Worm (Caenorhabditis elegans): ENCODE results near the gene R08D7.5.
A peak's percentile ranks its signal among the peaks of the same experiment; 100 is the strongest.
"Not testable (repeated sequence)": the region's sequence is repeated elsewhere in the genome, so short reads cannot be mapped to it uniquely, and the experiment has no call there.

The R08D7.5 gene

DNA sequence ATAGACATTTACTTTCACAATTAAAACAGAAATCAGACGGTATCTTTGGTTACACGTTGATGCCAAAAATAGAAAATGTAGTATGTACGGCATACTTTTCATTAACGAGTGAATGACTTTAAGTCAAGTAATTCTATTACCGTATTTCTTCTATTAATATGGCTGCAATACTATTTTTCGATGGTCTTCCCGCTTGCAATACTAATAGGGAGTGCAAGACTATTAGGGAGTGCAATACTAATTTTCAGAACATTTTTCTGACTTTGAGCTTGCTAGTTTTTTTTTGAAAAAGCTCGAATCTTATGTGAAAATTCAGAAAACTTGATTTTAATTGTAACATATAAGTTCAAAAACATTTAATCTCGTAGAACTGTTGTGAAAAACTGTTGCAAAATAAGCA lies 15.8 kb downstream of the R08D7.5 start, which contains the start of gene R08D7.7:
TSS of gene R08D7.7 (plus strand) at position 301 of the 400 bp plus-strand sequence.
- not testable (repeated sequence) for TF ChIP-seq C34B4.2, nhr-84, blmp-1 (tag; optimal IDR thresholded peaks at IDR 0.05)

DNA sequence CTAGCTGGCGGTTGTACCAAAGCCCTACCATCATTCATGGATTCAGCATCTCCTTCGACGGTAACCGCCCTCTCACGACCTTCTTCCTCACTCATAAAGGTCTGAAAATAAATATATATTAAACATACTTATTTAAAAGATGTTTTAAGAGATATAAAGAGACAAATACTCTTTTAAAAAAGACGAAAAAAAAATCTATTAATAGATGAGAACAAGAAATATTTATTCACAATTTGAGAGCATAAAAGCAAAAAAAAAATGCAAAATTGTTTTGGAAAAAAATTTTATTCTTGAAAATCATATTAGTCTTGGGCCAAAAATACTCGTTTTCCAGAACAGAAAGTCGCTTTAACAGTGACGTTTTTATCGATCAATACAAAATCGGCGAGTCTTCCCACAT lies 22.8 kb downstream of the R08D7.5 start, which contains the start of gene skat-1:
TSS of gene skat-1 (minus strand) at position 101 of the 400 bp plus-strand sequence.
- TF ChIP-seq lin-39 (tag; optimal IDR thresholded peaks at IDR 0.05) (no peak), egl-13 (tag; optimal IDR thresholded peaks at IDR 0.05) (no peak), C04F5.9 (tag; optimal IDR thresholded peaks at IDR 0.05) (no peak)

DNA sequence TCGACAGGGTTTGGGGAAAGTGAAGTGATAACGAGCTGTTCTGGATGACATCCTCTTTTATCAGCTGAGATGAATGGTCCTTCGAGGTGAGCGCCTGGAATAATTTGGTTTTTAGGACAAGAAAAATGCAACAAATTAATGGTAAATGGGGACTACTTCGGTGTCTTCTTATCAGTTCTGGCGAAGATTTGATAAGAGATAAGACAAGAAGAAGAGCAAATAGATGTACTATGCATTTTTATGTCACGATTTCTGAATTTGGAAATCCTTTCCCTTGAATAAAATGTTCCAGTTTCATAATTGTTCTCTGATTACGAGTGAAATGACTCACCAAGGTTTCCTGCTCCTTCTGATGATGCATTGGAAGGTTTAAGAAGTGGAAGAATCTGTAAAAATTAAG lies 23.9 kb downstream of the R08D7.5 start:
- TF ChIP-seq nhr-90 (tag; optimal IDR thresholded peaks at IDR 0.05; ENCODE audit: poor library complexity) (no peak), elt-2 (tag; optimal IDR thresholded peaks at IDR 0.05) (peak; percentile 54)

DNA sequence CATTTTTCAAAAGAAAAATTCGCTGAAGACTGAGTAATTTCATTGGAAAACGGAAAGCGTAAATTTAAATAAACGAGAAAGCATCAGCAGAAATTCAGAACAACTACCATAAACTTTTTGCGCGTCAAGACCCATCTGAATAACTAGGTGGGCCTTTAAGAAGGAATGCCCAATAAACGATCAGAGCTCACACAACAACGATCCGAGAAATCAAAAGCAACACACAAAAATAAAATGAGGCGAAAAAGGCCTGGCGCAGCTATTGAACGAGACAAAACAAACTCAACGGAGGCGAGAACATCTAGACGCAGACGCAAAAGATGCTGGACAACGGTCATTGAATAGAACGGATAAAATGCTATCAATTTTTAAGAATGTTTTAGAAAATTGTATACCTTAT lies 25.0 kb downstream of the R08D7.5 start:
- TF ChIP-seq efl-1 (optimal IDR thresholded peaks at IDR 0.05) (no peak), efl-1 (GFP tag; optimal IDR thresholded peaks at IDR 0.05 in 1 of 2) (peak in 1 of 2 experiments; percentile 51), dpl-1 (GFP tag; optimal IDR thresholded peaks at IDR 0.05) (no peak)

DNA sequence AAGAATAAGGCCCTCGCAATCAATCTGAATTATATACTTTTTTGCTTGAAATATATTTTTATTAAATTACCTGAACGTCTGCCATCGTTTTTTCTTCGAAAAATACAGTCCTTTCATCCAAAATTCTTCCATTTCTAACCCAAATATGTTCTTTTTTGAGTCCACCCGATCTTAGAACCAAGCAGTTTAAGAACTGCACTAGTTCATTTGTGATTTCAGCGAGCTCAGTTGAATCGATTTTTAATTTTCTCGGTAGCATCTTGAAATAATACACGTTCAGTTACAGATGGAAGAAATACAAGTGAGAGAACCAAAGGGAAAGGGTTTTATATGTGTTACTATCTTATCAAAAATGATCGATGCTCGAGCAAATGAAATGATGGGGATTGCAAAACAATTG lies 25.6 kb downstream of the R08D7.5 start, which contains the start of gene F59B2.3:
TSS of gene F59B2.3 (minus strand) at position 259 of the 400 bp plus-strand sequence.
- no peak for TF ChIP-seq efl-1 (optimal IDR thresholded peaks at IDR 0.05)
- TF ChIP-seq efl-1 (GFP tag; optimal IDR thresholded peaks at IDR 0.05 in 1 of 2), result peak in 1 of 2 experiments; percentile 66
- no peak for TF ChIP-seq snpc-4 (tag; optimal IDR thresholded peaks at IDR 0.05)
- TF ChIP-seq dsc-1 (tag; optimal IDR thresholded peaks at IDR 0.05), result no peak

DNA sequence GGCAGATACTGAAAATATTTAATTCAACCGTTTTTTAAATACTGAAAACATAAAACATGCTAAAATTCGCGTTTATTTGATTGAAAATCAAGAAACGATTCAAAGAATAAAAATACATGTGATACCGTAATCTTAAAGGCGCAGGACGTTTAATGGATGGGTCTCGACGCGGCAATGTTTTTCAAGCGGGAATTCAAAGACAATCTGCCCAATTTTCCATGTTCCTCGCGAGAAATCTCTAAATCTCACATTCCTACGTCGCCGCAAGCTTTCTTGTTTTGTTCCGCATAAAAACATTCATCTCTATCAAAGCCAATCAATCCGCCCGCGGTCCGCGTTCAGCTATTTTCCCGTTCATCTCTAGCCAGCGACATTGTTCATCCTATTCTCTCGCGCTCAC lies 27.6 kb downstream of the R08D7.5 start:
- TF ChIP-seq dpl-1 (GFP tag; optimal IDR thresholded peaks at IDR 0.05) (peak in 1 of 3 experiments; percentile 6), pag-3 (tag; optimal IDR thresholded peaks at IDR 0.05; ENCODE audit: borderline replicate concordance, insufficient read depth) (no peak)

DNA sequence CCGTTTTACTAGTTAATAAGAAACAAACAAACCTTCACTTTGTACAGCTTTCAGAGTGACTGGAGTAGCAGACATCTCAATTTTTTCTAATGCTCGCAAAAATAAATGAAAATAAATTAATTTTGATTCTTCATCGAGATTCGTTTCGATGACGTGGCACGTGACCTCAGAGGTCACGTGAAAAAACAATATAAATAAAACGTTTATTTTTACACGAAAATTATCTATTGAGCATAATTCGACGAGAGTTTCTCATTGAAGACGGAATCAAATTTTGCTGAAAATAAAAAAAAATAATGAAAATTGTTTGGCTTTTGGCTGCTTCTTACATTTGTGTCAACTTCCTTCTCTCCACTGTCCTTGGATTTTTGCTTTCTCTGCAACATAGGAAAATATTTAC lies 28.0 kb downstream of the R08D7.5 start, which contains the start of gene rpn-6.2:
TSS of gene rpn-6.2 (minus strand) at position 101 of the 400 bp plus-strand sequence.
- no peak for TF ChIP-seq nhr-12 (tag; optimal IDR thresholded peaks at IDR 0.05)
- TF ChIP-seq nhr-85 (tag), result peak; percentile 48
- TF ChIP-seq efl-1 (optimal IDR thresholded peaks at IDR 0.05), result no peak
- TF ChIP-seq efl-1 (GFP tag; optimal IDR thresholded peaks at IDR 0.05 in 1 of 2), result peak in 1 of 2 experiments; percentile 39

DNA sequence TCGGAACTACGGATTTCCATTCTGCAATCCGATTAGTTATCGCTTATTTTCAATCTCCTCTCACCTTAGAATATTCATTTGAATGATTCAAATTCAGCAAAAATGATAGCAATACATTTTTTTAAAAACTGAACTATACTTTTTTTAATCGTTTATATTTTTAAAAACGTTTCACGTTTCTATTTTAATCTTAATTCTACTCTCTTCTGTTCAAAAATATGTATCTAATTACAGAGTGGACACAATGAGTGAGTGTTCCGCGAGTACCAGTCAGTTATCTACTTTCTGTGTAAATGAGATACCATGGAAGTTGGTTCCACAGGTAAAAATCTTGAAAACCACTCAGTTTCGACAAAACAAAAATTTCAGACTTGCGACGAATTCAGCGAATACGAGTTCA lies 28.6 kb downstream of the R08D7.5 start, which contains the start of the genes F59B2.15 and zif-1:
TSS of gene F59B2.15 (minus strand) at position 101 of the 400 bp plus-strand sequence.
TSS of gene zif-1 (plus strand) at position 235 of the 400 bp plus-strand sequence.
- TF ChIP-seq nhr-84 (tag; optimal IDR thresholded peaks at IDR 0.05), result no peak
- TF ChIP-seq tlp-1 (tag; optimal IDR thresholded peaks at IDR 0.05), result no peak

DNA sequence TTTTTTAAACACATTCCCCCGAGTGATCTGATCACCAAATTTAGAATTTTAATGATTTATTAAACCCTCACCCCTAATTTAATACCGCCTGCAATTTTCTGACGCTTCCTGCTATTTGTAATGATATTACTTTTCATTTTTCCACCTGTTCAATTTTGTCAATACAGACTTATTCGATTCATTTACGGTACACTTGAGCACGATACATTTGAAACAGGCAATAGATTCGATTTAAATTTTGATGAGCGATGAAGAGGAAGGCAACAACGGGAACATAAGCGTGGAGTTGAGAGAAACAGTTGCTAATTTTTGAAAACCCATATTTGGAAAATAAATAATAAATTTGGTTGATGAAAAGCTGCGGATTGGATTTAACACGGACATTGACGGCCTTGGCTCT lies 30.7 kb downstream of the R08D7.5 start:
- TF ChIP-seq lin-39 (tag; optimal IDR thresholded peaks at IDR 0.05), result no peak
- TF ChIP-seq nhr-85 (tag), result no peak
- no peak for TF ChIP-seq hlh-17 (GFP tag; optimal IDR thresholded peaks at IDR 0.05; ENCODE audit: borderline replicate concordance)
- TF ChIP-seq C04F5.9 (tag; optimal IDR thresholded peaks at IDR 0.05), result no peak
- no peak for TF ChIP-seq fkh-8 (tag; optimal IDR thresholded peaks at IDR 0.05)
- TF ChIP-seq nhr-11 (tag; optimal IDR thresholded peaks at IDR 0.05), result no peak
- no peak for TF ChIP-seq lsy-2 (tag; optimal IDR thresholded peaks at IDR 0.05)

DNA sequence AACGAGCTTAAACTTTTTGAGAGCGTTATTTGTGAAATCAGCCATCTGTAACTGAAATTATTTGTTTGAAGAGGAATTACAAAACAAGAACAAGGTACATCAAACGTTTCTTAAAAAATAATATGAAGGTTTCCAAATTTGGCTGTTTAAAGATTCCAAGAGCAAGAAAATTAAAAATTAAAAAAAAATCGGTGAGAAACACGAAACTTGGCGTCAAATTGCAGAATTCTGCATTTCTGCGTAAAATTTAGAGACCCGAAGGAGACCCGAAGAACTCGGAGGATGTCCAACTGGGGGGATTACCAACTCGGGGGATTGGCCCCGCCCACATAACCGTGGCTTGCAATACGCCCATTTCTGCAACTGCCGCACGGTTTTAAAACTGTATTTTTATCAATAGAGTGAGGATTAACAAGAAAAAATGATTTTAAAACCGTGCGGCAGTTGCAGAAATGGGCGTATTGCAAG lies 32.0 kb downstream of the R08D7.5 start, which contains the start of gene rab-6.1:
TSS of gene rab-6.1 (minus strand) at position 51 of the 468 bp plus-strand sequence.
- not testable (repeated sequence) for TF ChIP-seq lsy-2 (tag; optimal IDR thresholded peaks at IDR 0.05); tlp-1 (tag; optimal IDR thresholded peaks at IDR 0.05); lin-13 (GFP tag; optimal IDR thresholded peaks at IDR 0.05)
